Worm (Caenorhabditis elegans) whole organism, late embryonic: Measurements from ENCODE around the gene K10B4.1.

ENCODE experiments used
- K02D7.2 ChIP-seq: sonication (generic microtip); optimal IDR thresholded peaks from 2 replicates; lab custom pipeline; 2017; ENCODE audit warnings: mild to moderate bottlenecking, missing genetic modification characterization, missing compliant biosample characterization
- K09A11.1 ChIP-seq: sonication (generic microtip); optimal IDR thresholded peaks from 2 replicates; lab custom pipeline; 2017; ENCODE audit warnings: antibody characterized with exemption, mild to moderate bottlenecking, missing genetic modification characterization, missing compliant biosample characterization; ENCODE audit not compliant: insufficient read depth
- T23F11.4 ChIP-seq: fragments of 200-800 bp; sonication (Bioruptor generic); optimal IDR thresholded peaks from 2 replicates; lab custom pipeline; 2018; ENCODE audit warnings: mild to moderate bottlenecking, missing genetic modification characterization, missing compliant biosample characterization
- ama-1 ChIP-seq: fragments of 150-350 bp; optimal IDR thresholded peaks from 2 replicates; lab custom pipeline; 2014
- ceh-14 ChIP-seq: sonication (generic microtip); optimal IDR thresholded peaks from 2 replicates; lab custom pipeline; 2016; ENCODE audit warnings: missing genotype, missing genetic modification characterization, missing compliant biosample characterization
- ceh-19 ChIP-seq: fragments of 200-800 bp; sonication (Bioruptor generic); optimal IDR thresholded peaks from 2 replicates; lab custom pipeline; 2018; ENCODE audit warnings: mild to moderate bottlenecking, missing genetic modification characterization, missing compliant biosample characterization
- ceh-22 ChIP-seq: sonication (generic microtip); optimal IDR thresholded peaks from 2 replicates; lab custom pipeline; 2017; ENCODE audit warnings: missing biosample characterization, missing genetic modification characterization
- ceh-30 ChIP-seq: fragments of 150-350 bp; optimal IDR thresholded peaks from 2 replicates; lab custom pipeline; 2014; ENCODE audit warnings: missing biosample characterization, missing genetic modification characterization
- ceh-45 ChIP-seq: fragments of 200-800 bp; sonication (Bioruptor generic); IDR thresholded peaks from 2 replicates; pipeline ENCODE4 v1.3.6; 2022; ENCODE audit warnings: missing genetic modification reagents, missing genetic modification characterization, missing compliant biosample characterization
- ceh-6 ChIP-seq: fragments of 200-800 bp; sonication (Bioruptor generic); optimal IDR thresholded peaks from 2 replicates; lab custom pipeline; 2018; ENCODE audit warnings: mild to moderate bottlenecking, missing genetic modification characterization, missing compliant biosample characterization
- che-1 ChIP-seq: sonication (generic microtip); optimal IDR thresholded peaks from 2 replicates; lab custom pipeline; 2016; ENCODE audit warnings: mild to moderate bottlenecking, missing genetic modification characterization, missing compliant biosample characterization
- dmd-4 ChIP-seq: sonication (generic microtip); optimal IDR thresholded peaks from 2 replicates; lab custom pipeline; 2016; ENCODE audit warnings: borderline replicate concordance, missing genetic modification characterization, missing compliant biosample characterization
- dve-1 ChIP-seq: sonication (generic microtip); optimal IDR thresholded peaks from 2 replicates; lab custom pipeline; 2017; ENCODE audit warnings: antibody characterized with exemption, mild to moderate bottlenecking, missing genetic modification characterization, missing compliant biosample characterization
- elt-2 ChIP-seq: sonication (generic microtip); optimal IDR thresholded peaks from 2 replicates; lab custom pipeline; 2016; ENCODE audit warnings: missing genetic modification reagents, missing genetic modification characterization, missing compliant biosample characterization
- eyg-1 ChIP-seq: sonication (generic microtip); optimal IDR thresholded peaks from 2 replicates; lab custom pipeline; 2016; ENCODE audit warnings: missing genotype, missing genetic modification characterization, missing compliant biosample characterization
- hlh-13 ChIP-seq: fragments of 200-800 bp; sonication (Bioruptor generic); optimal IDR thresholded peaks from 2 replicates; lab custom pipeline; 2018; ENCODE audit warnings: mild to moderate bottlenecking, missing genetic modification characterization, missing compliant biosample characterization
- hlh-15 ChIP-seq: sonication (generic microtip); optimal IDR thresholded peaks from 2 replicates; lab custom pipeline; 2016; ENCODE audit warnings: missing genetic modification characterization, missing compliant biosample characterization
- hlh-30 ChIP-seq: sonication (generic microtip); optimal IDR thresholded peaks from 2 replicates; lab custom pipeline; 2017; ENCODE audit warnings: antibody characterized with exemption, missing genetic modification characterization, missing compliant biosample characterization; ENCODE audit not compliant: insufficient read depth
- hlh-8 ChIP-seq: sonication (generic microtip); optimal IDR thresholded peaks from 2 replicates; lab custom pipeline; 2016; ENCODE audit warnings: missing genotype, missing genetic modification characterization, missing compliant biosample characterization
- lim-6 ChIP-seq: sonication (generic microtip); optimal IDR thresholded peaks from 2 replicates; lab custom pipeline; 2016; ENCODE audit warnings: missing genetic modification characterization, missing compliant biosample characterization
- lin-11 ChIP-seq: fragments of 200-800 bp; sonication (Bioruptor generic); optimal IDR thresholded peaks from 2 replicates; lab custom pipeline; 2018; ENCODE audit warnings: mild to moderate bottlenecking, missing genetic modification characterization, missing compliant biosample characterization
- mec-3 ChIP-seq: sonication (generic microtip); optimal IDR thresholded peaks from 2 replicates; lab custom pipeline; 2016; ENCODE audit warnings: borderline replicate concordance, missing genetic modification characterization, missing compliant biosample characterization
- pag-3 ChIP-seq: sonication (generic microtip); optimal IDR thresholded peaks from 2 replicates; lab custom pipeline; 2016; ENCODE audit warnings: missing compliant biosample characterization, missing genetic modification characterization, borderline replicate concordance
- pat-9 ChIP-seq: fragments of 200-800 bp; sonication (Bioruptor generic); optimal IDR thresholded peaks from 2 replicates; lab custom pipeline; 2018; ENCODE audit warnings: mild to moderate bottlenecking, missing genetic modification characterization, moderate library complexity, missing compliant biosample characterization
- pha-2 ChIP-seq: sonication (generic microtip); optimal IDR thresholded peaks from 2 replicates; lab custom pipeline; 2017; ENCODE audit warnings: mild to moderate bottlenecking, missing genetic modification characterization, missing compliant biosample characterization
- pha-4 ChIP-seq: fragments of 150-350 bp; optimal IDR thresholded peaks from 2 replicates; lab custom pipeline; 2018; ENCODE audit warnings: missing biosample characterization, missing genetic modification reagents, missing genetic modification characterization
- pqm-1 ChIP-seq: sonication (generic microtip); optimal IDR thresholded peaks from 2 replicates; lab custom pipeline; 2016; ENCODE audit warnings: missing genetic modification characterization, missing compliant biosample characterization
- ref-2 ChIP-seq: sonication (generic microtip); optimal IDR thresholded peaks from 2 replicates; lab custom pipeline; 2016; ENCODE audit warnings: missing genetic modification characterization, missing compliant biosample characterization
- rnt-1 ChIP-seq: sonication (generic microtip); optimal IDR thresholded peaks from 2 replicates; lab custom pipeline; 2016; ENCODE audit warnings: missing genetic modification characterization, missing compliant biosample characterization
- sdc-2 ChIP-seq: sonication (generic microtip); optimal IDR thresholded peaks from 2 replicates; lab custom pipeline; 2016; ENCODE audit warnings: missing genotype, missing genetic modification characterization, missing compliant biosample characterization
- sox-2 ChIP-seq: fragments of 200-800 bp; sonication (Bioruptor generic); IDR thresholded peaks from 2 replicates; pipeline ENCODE4 v1.3.6; 2022; ENCODE audit warnings: missing genetic modification reagents, missing genetic modification characterization, missing compliant biosample characterization
- sox-4 ChIP-seq: sonication (generic microtip); optimal IDR thresholded peaks from 2 replicates; lab custom pipeline; 2017; ENCODE audit warnings: mild to moderate bottlenecking, missing genetic modification characterization, inconsistent platforms, missing compliant biosample characterization
- unc-3 ChIP-seq, 2 experiments: fragments of 200-800 bp in 1 of 2; sonication (Bioruptor generic) in 1 of 2; sonication (generic microtip) in 1 of 2; conservative IDR thresholded peaks in 1 of 2; optimal IDR thresholded peaks in 1 of 2; 2 replicates each; pipeline versions ENCODE4 v1.3.6 to Lab custom; 2016 to 2022; ENCODE audit warnings: missing compliant biosample characterization in 2 of 2, missing genetic modification characterization in 2 of 2, missing genetic modification reagents in 1 of 2
- unc-55 ChIP-seq: sonication (generic microtip); optimal IDR thresholded peaks from 2 replicates; lab custom pipeline; 2017; ENCODE audit warnings: missing biosample characterization, missing genetic modification reagents, missing genetic modification characterization
- unc-86 ChIP-seq: sonication (generic microtip); optimal IDR thresholded peaks from 2 replicates; lab custom pipeline; 2016; ENCODE audit warnings: missing genetic modification characterization, missing compliant biosample characterization

K10B4.1 gene

ce11 chrII:135166-135565 is at the start of gene K10B4.1:
Gene K10B4.1, plus strand, starts transcription at chrII:135466.
- TF ChIP-seq dve-1 (tag; lab: Kevin White, UChicago): no peak
- TF ChIP-seq unc-55 (GFP tag; lab: Kevin White, UChicago): no peak
- TF ChIP-seq, all 69 proteins: peak for 0

DNA sequence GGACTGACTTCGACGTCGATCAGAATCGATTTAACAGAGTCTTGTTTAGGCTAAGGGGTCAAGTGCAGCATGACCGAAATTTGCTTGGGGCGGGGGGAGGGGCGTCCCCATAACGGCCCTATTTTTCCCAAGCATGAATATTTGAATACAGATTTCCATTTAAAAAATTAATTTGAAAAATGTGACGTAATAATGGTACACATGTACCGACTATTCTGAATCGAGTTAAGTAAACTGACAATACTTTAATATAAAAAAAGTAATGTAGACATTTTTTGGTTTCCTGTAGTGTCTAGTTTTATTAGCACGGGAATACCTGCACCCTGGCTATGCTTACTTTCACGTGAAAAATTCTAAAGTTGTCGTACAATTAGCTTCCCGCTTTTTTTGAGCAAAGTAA is 48.5 kb upstream of the K10B4.1 start:
- TF ChIP-seq dmd-4 (no peak), ceh-6 (GFP tag; lab: Kevin White, UChicago) (no peak), eyg-1 (tag; lab: Kevin White, UChicago) (no peak), sox-2 (no peak), sdc-2 (tag; lab: Kevin White, UChicago) (no peak), hlh-13 (GFP tag; lab: Kevin White, UChicago) (no peak), ceh-30 (tag; lab: Kevin White, UChicago) (no peak), elt-2 (tag; lab: Kevin White, UChicago) (no peak), hlh-8 (tag; lab: Kevin White, UChicago) (no peak), pha-2 (tag; lab: Kevin White, UChicago) (no peak), ceh-22 (no peak), hlh-15 (tag; lab: Kevin White, UChicago) (no peak), pat-9 (tag; lab: Kevin White, UChicago) (no peak), unc-3 (GFP tag; conservative IDR thresholded peaks at IDR 0.05; lab: Robert Waterston, UW) (no peak), unc-3 (tag; optimal IDR thresholded peaks at IDR 0.05; lab: Kevin White, UChicago) (no peak)

ce11 chrII:87937-88336 is 47.3 kb upstream of the K10B4.1 start:
- no peak for TF ChIP-seq K02D7.2
- no peak for TF ChIP-seq K09A11.1
- no peak for TF ChIP-seq unc-55 (GFP tag; lab: Kevin White, UChicago)
- TF ChIP-seq ceh-6 (GFP tag; lab: Kevin White, UChicago): no peak
- TF ChIP-seq ceh-14: no peak
- no peak for TF ChIP-seq pat-9 (tag; lab: Kevin White, UChicago)
- TF ChIP-seq che-1: no peak
- no peak for TF ChIP-seq dve-1 (tag; lab: Kevin White, UChicago)
- no peak for TF ChIP-seq T23F11.4
- TF ChIP-seq pha-4 (tag; lab: Kevin White, UChicago): no peak
- no peak for TF ChIP-seq hlh-30 (tag; lab: Kevin White, UChicago)
- TF ChIP-seq mec-3: no peak
- TF ChIP-seq ref-2 (tag; lab: Kevin White, UChicago): no peak
- TF ChIP-seq rnt-1 (tag; lab: Kevin White, UChicago): no peak
- no peak for TF ChIP-seq lim-6
- TF ChIP-seq sox-4: no peak
- TF ChIP-seq unc-86 (tag; lab: Kevin White, UChicago): no peak
- TF ChIP-seq pag-3 (tag; lab: Kevin White, UChicago): no peak
- TF ChIP-seq, all 69 proteins: peak for 0

DNA sequence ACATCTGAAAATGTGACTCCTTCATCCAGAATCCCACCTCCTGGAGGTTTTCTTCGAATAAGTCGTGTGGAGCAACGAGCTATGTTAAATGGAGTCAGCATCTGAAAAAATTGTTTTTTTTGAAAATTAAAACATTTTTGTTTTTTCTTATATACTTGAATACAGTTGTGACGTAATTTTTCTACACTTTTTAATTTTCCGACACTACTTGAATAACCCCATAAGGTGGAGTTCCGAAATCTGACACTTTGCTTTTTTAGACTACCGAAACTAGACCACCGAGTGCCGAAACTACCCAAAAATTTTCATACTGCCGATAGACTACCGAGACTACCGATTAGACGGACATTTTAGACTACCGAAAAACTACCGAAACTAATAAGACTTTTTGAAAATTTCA is 43.8 kb upstream of the K10B4.1 start, which contains the start of gene mcat-1:
Gene mcat-1 (minus strand): TSS at position 101 of the 400 bp plus-strand sequence.
- TF ChIP-seq ceh-45 (GFP tag; lab: Robert Waterston, UW) (no peak), pha-2 (tag; lab: Kevin White, UChicago) (no peak), ceh-6 (GFP tag; lab: Kevin White, UChicago) (no peak), ama-1 (lab: Kevin White, UChicago) (no peak), pqm-1 (tag; lab: Kevin White, UChicago) (no peak), lin-11 (tag; lab: Kevin White, UChicago) (no peak), ceh-19 (GFP tag; lab: Kevin White, UChicago) (no peak), T23F11.4 (no peak)
